Worm (Caenorhabditis elegans) whole organism, mixed stage, embryonic: ENCODE results near the gene W10G11.2.
A peak's percentile ranks its signal among the peaks of the same experiment; 100 is the strongest.

Source experiments
- ham-2 ChIP-seq: fragments of 200-800 bp; sonication (Bioruptor generic); optimal IDR thresholded peaks from 2 replicates; lab custom pipeline; 2018; ENCODE audit warnings: mild to moderate bottlenecking, missing genetic modification characterization, missing compliant biosample characterization
- hlh-1 ChIP-seq: fragments of 150-350 bp; optimal IDR thresholded peaks from 2 replicates; lab custom pipeline; 2014; ENCODE audit warnings: missing biosample characterization, missing genetic modification reagents, missing genetic modification characterization
- mep-1 ChIP-seq: fragments of 150-350 bp; optimal IDR thresholded peaks from 2 replicates; lab custom pipeline; 2017; ENCODE audit warnings: missing biosample characterization, missing genetic modification reagents, missing genetic modification characterization, inconsistent platforms
- nhr-237 ChIP-seq: fragments of 150-350 bp; optimal IDR thresholded peaks from 2 replicates; lab custom pipeline; 2014; ENCODE audit warnings: missing biosample characterization, missing genetic modification characterization
- nhr-76 ChIP-seq: sonication (generic microtip); optimal IDR thresholded peaks from 2 replicates; lab custom pipeline; 2017; ENCODE audit warnings: missing biosample characterization, missing genetic modification characterization
- pha-4 ChIP-seq: fragments of 150-350 bp; optimal IDR thresholded peaks from 2 replicates; lab custom pipeline; 2018; ENCODE audit warnings: missing biosample characterization, missing genetic modification reagents, missing genetic modification characterization
- unc-62 ChIP-seq: fragments of 150-350 bp; optimal IDR thresholded peaks from 2 replicates; lab custom pipeline; 2014; ENCODE audit warnings: missing biosample characterization, missing genetic modification reagents, missing genetic modification characterization

DNA sequence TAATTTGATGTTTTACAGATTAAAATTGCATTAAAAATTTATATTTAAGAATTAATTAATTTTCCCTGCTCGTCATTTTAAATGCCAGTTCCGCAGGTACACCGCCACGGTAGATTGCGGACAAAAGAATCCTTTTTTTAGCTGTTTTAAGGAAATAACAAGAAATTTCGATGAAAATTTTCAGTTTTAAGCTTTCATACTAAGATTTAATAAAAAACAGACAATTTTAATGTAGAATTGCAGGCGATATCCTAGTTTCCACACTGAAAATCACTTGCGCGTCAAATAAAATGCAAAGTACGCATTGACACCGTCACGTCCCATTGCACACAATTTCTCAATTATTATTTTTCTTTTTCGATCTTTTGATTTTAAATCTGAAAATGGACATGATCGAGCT, 8.0 kb downstream of the W10G11.2 start, which contains the start of gene dnc-3:
- TF ChIP-seq ham-2: no peak
- TF ChIP-seq unc-62: no peak
- TF ChIP-seq hlh-1 (tag; lab: Kevin White, UChicago): no peak
- TF ChIP-seq pha-4 (tag; lab: Kevin White, UChicago): no peak
- TF ChIP-seq nhr-237: peak; percentile 5
- TF ChIP-seq mep-1: peak; percentile 14
- no peak for TF ChIP-seq nhr-76 (tag; lab: Kevin White, UChicago)
